Worm (Caenorhabditis elegans) whole organism, late embryonic: ENCODE measurements around the gene uncp-18.

Source experiments
- C08G9.2 ChIP-seq: sonication (generic microtip); optimal IDR thresholded peaks from 2 replicates; lab custom pipeline; 2016; ENCODE audit warnings: mild to moderate bottlenecking, missing genetic modification characterization, moderate library complexity, missing compliant biosample characterization
- C38D4.7 ChIP-seq: fragments of 200-800 bp; sonication (Bioruptor generic); optimal IDR thresholded peaks from 2 replicates; lab custom pipeline; 2018; ENCODE audit warnings: mild to moderate bottlenecking, missing genetic modification characterization, moderate library complexity, missing compliant biosample characterization
- F13H6.1 ChIP-seq: sonication (generic microtip); optimal IDR thresholded peaks from 2 replicates; lab custom pipeline; 2016; ENCODE audit warnings: missing genetic modification characterization, missing compliant biosample characterization
- T23F11.4 ChIP-seq: fragments of 200-800 bp; sonication (Bioruptor generic); optimal IDR thresholded peaks from 2 replicates; lab custom pipeline; 2018; ENCODE audit warnings: mild to moderate bottlenecking, missing genetic modification characterization, missing compliant biosample characterization
- Y22D7AL.16 ChIP-seq: sonication (generic microtip); optimal IDR thresholded peaks from 2 replicates; lab custom pipeline; 2016; ENCODE audit warnings: missing genetic modification characterization, missing compliant biosample characterization
- ahr-1 ChIP-seq: sonication (generic microtip); optimal IDR thresholded peaks from 2 replicates; lab custom pipeline; 2016; ENCODE audit warnings: missing genetic modification characterization, missing compliant biosample characterization
- ama-1 ChIP-seq: fragments of 150-350 bp; optimal IDR thresholded peaks from 2 replicates; lab custom pipeline; 2014
- ceh-14 ChIP-seq: sonication (generic microtip); optimal IDR thresholded peaks from 2 replicates; lab custom pipeline; 2016; ENCODE audit warnings: missing genotype, missing genetic modification characterization, missing compliant biosample characterization
- ceh-18 ChIP-seq: sonication (generic microtip); optimal IDR thresholded peaks from 2 replicates; lab custom pipeline; 2016; ENCODE audit warnings: missing genetic modification characterization, missing compliant biosample characterization
- ceh-19 ChIP-seq: fragments of 200-800 bp; sonication (Bioruptor generic); optimal IDR thresholded peaks from 2 replicates; lab custom pipeline; 2018; ENCODE audit warnings: mild to moderate bottlenecking, missing genetic modification characterization, missing compliant biosample characterization
- ceh-2 ChIP-seq: sonication (generic microtip); optimal IDR thresholded peaks from 2 replicates; lab custom pipeline; 2016; ENCODE audit warnings: missing genotype, missing genetic modification characterization, missing compliant biosample characterization
- ceh-24 ChIP-seq: sonication (generic microtip); optimal IDR thresholded peaks from 2 replicates; lab custom pipeline; 2016; ENCODE audit warnings: mild to moderate bottlenecking, missing genetic modification characterization, missing compliant biosample characterization
- ceh-30 ChIP-seq: fragments of 150-350 bp; optimal IDR thresholded peaks from 2 replicates; lab custom pipeline; 2014; ENCODE audit warnings: missing biosample characterization, missing genetic modification characterization
- ceh-31 ChIP-seq: sonication (generic microtip); optimal IDR thresholded peaks from 2 replicates; lab custom pipeline; 2016; ENCODE audit warnings: missing genetic modification characterization, missing compliant biosample characterization
- ceh-45 ChIP-seq: fragments of 200-800 bp; sonication (Bioruptor generic); IDR thresholded peaks from 2 replicates; pipeline ENCODE4 v1.3.6; 2022; ENCODE audit warnings: missing genetic modification reagents, missing genetic modification characterization, missing compliant biosample characterization
- ceh-48 ChIP-seq: sonication (generic microtip); optimal IDR thresholded peaks from 2 replicates; lab custom pipeline; 2016; ENCODE audit warnings: missing genetic modification characterization, inconsistent platforms, missing compliant biosample characterization
- ceh-6 ChIP-seq: fragments of 200-800 bp; sonication (Bioruptor generic); optimal IDR thresholded peaks from 2 replicates; lab custom pipeline; 2018; ENCODE audit warnings: mild to moderate bottlenecking, missing genetic modification characterization, missing compliant biosample characterization
- ceh-9 ChIP-seq: sonication (generic microtip); optimal IDR thresholded peaks from 2 replicates; lab custom pipeline; 2016; ENCODE audit warnings: mild to moderate bottlenecking, missing genetic modification characterization, inconsistent platforms, missing compliant biosample characterization
- che-1 ChIP-seq: sonication (generic microtip); optimal IDR thresholded peaks from 2 replicates; lab custom pipeline; 2016; ENCODE audit warnings: mild to moderate bottlenecking, missing genetic modification characterization, missing compliant biosample characterization
- dmd-4 ChIP-seq: sonication (generic microtip); optimal IDR thresholded peaks from 2 replicates; lab custom pipeline; 2016; ENCODE audit warnings: borderline replicate concordance, missing genetic modification characterization, missing compliant biosample characterization
- elt-2 ChIP-seq: sonication (generic microtip); optimal IDR thresholded peaks from 2 replicates; lab custom pipeline; 2016; ENCODE audit warnings: missing genetic modification reagents, missing genetic modification characterization, missing compliant biosample characterization
- elt-4 ChIP-seq: sonication (generic microtip); optimal IDR thresholded peaks from 2 replicates; lab custom pipeline; 2016; ENCODE audit warnings: missing genetic modification characterization, missing compliant biosample characterization
- ets-4 ChIP-seq: sonication (generic microtip); optimal IDR thresholded peaks from 2 replicates; lab custom pipeline; 2016; ENCODE audit warnings: missing genetic modification characterization, missing compliant biosample characterization
- eyg-1 ChIP-seq: sonication (generic microtip); optimal IDR thresholded peaks from 2 replicates; lab custom pipeline; 2016; ENCODE audit warnings: missing genotype, missing genetic modification characterization, missing compliant biosample characterization
- fax-1 ChIP-seq: sonication (generic microtip); optimal IDR thresholded peaks from 2 replicates; lab custom pipeline; 2016; ENCODE audit warnings: missing genotype, missing genetic modification characterization, missing compliant biosample characterization
- fkh-10 ChIP-seq: fragments of 150-350 bp; optimal IDR thresholded peaks from 2 replicates; lab custom pipeline; 2014; ENCODE audit warnings: missing biosample characterization, missing genetic modification reagents, missing genetic modification characterization
- fkh-6 ChIP-seq: sonication (generic microtip); optimal IDR thresholded peaks from 2 replicates; lab custom pipeline; 2016; ENCODE audit warnings: missing genetic modification characterization, missing compliant biosample characterization
- hlh-15 ChIP-seq: sonication (generic microtip); optimal IDR thresholded peaks from 2 replicates; lab custom pipeline; 2016; ENCODE audit warnings: missing genetic modification characterization, missing compliant biosample characterization
- hlh-30 ChIP-seq: sonication (generic microtip); optimal IDR thresholded peaks from 2 replicates; lab custom pipeline; 2017; ENCODE audit warnings: antibody characterized with exemption, missing genetic modification characterization, missing compliant biosample characterization; ENCODE audit not compliant: insufficient read depth
- hlh-6 ChIP-seq: sonication (generic microtip); optimal IDR thresholded peaks from 2 replicates; lab custom pipeline; 2016; ENCODE audit warnings: missing genotype, missing genetic modification characterization, missing compliant biosample characterization
- hlh-8 ChIP-seq: sonication (generic microtip); optimal IDR thresholded peaks from 2 replicates; lab custom pipeline; 2016; ENCODE audit warnings: missing genotype, missing genetic modification characterization, missing compliant biosample characterization
- lim-6 ChIP-seq: sonication (generic microtip); optimal IDR thresholded peaks from 2 replicates; lab custom pipeline; 2016; ENCODE audit warnings: missing genetic modification characterization, missing compliant biosample characterization
- madf-2 ChIP-seq: sonication (generic microtip); optimal IDR thresholded peaks from 2 replicates; lab custom pipeline; 2017; ENCODE audit warnings: missing genetic modification characterization, missing compliant biosample characterization
- nfya-1 ChIP-seq: sonication (generic microtip); optimal IDR thresholded peaks from 2 replicates; lab custom pipeline; 2017; ENCODE audit warnings: missing genetic modification characterization, mild to moderate bottlenecking, missing compliant biosample characterization, antibody characterized with exemption, moderate library complexity
- nhr-232 ChIP-seq: sonication (generic microtip); optimal IDR thresholded peaks from 2 replicates; lab custom pipeline; 2016; ENCODE audit warnings: missing genetic modification characterization, missing compliant biosample characterization
- npax-4 ChIP-seq: sonication (generic microtip); optimal IDR thresholded peaks from 2 replicates; lab custom pipeline; 2016; ENCODE audit warnings: missing genetic modification characterization, missing compliant biosample characterization
- odd-2 ChIP-seq: sonication (generic microtip); optimal IDR thresholded peaks from 2 replicates; lab custom pipeline; 2017; ENCODE audit warnings: antibody characterized with exemption, mild to moderate bottlenecking, missing genetic modification characterization, missing compliant biosample characterization
- pat-9 ChIP-seq: fragments of 200-800 bp; sonication (Bioruptor generic); optimal IDR thresholded peaks from 2 replicates; lab custom pipeline; 2018; ENCODE audit warnings: mild to moderate bottlenecking, missing genetic modification characterization, moderate library complexity, missing compliant biosample characterization
- pax-1 ChIP-seq: fragments of 150-350 bp; optimal IDR thresholded peaks from 2 replicates; lab custom pipeline; 2014; ENCODE audit warnings: missing biosample characterization, missing genetic modification characterization
- pha-2 ChIP-seq: sonication (generic microtip); optimal IDR thresholded peaks from 2 replicates; lab custom pipeline; 2017; ENCODE audit warnings: mild to moderate bottlenecking, missing genetic modification characterization, missing compliant biosample characterization
- pros-1 ChIP-seq: fragments of 150-350 bp; optimal IDR thresholded peaks from 2 replicates; lab custom pipeline; 2014; ENCODE audit warnings: missing biosample characterization, missing genetic modification reagents, missing genetic modification characterization
- ref-2 ChIP-seq: sonication (generic microtip); optimal IDR thresholded peaks from 2 replicates; lab custom pipeline; 2016; ENCODE audit warnings: missing genetic modification characterization, missing compliant biosample characterization
- rnt-1 ChIP-seq: sonication (generic microtip); optimal IDR thresholded peaks from 2 replicates; lab custom pipeline; 2016; ENCODE audit warnings: missing genetic modification characterization, missing compliant biosample characterization
- sdc-2 ChIP-seq: sonication (generic microtip); optimal IDR thresholded peaks from 2 replicates; lab custom pipeline; 2016; ENCODE audit warnings: missing genotype, missing genetic modification characterization, missing compliant biosample characterization
- sox-2 ChIP-seq: fragments of 200-800 bp; sonication (Bioruptor generic); IDR thresholded peaks from 2 replicates; pipeline ENCODE4 v1.3.6; 2022; ENCODE audit warnings: missing genetic modification reagents, missing genetic modification characterization, missing compliant biosample characterization
- sox-4 ChIP-seq: sonication (generic microtip); optimal IDR thresholded peaks from 2 replicates; lab custom pipeline; 2017; ENCODE audit warnings: mild to moderate bottlenecking, missing genetic modification characterization, inconsistent platforms, missing compliant biosample characterization
- syd-9 ChIP-seq: sonication (generic microtip); optimal IDR thresholded peaks from 2 replicates; lab custom pipeline; 2016; ENCODE audit warnings: mild to moderate bottlenecking, missing genetic modification characterization, moderate library complexity, missing compliant biosample characterization
- tbx-2 ChIP-seq: sonication (generic microtip); optimal IDR thresholded peaks from 2 replicates; lab custom pipeline; 2016; ENCODE audit warnings: missing genetic modification characterization, missing compliant biosample characterization
- tbx-7 ChIP-seq: sonication (generic microtip); optimal IDR thresholded peaks from 2 replicates; lab custom pipeline; 2016; ENCODE audit warnings: missing genotype, missing genetic modification characterization, missing compliant biosample characterization
- ttx-3 ChIP-seq: sonication (generic microtip); optimal IDR thresholded peaks from 2 replicates; lab custom pipeline; 2016; ENCODE audit warnings: missing genetic modification reagents, missing genetic modification characterization, missing compliant biosample characterization
- unc-3 ChIP-seq, 2 experiments: fragments of 200-800 bp in 1 of 2; sonication (Bioruptor generic) in 1 of 2; sonication (generic microtip) in 1 of 2; conservative IDR thresholded peaks in 1 of 2; optimal IDR thresholded peaks in 1 of 2; 2 replicates each; pipeline versions ENCODE4 v1.3.6 to Lab custom; 2016 to 2022; ENCODE audit warnings: missing compliant biosample characterization in 2 of 2, missing genetic modification characterization in 2 of 2, missing genetic modification reagents in 1 of 2
- unc-42 ChIP-seq: sonication (generic microtip); optimal IDR thresholded peaks from 2 replicates; lab custom pipeline; 2016; ENCODE audit warnings: missing genotype, missing genetic modification characterization, missing compliant biosample characterization
- ztf-16 ChIP-seq: sonication (generic microtip); optimal IDR thresholded peaks from 2 replicates; lab custom pipeline; 2017; ENCODE audit warnings: missing genetic modification characterization, missing compliant biosample characterization

uncp-18 gene

ce11 chrIV:410420-410891, 20.1 kb downstream of the uncp-18 start, which contains the start of gene T07A9.12:
Gene T07A9.12, plus strand, starts transcription at chrIV:410867.
- peak; percentile 34 for TF ChIP-seq dmd-4 (tag; lab: Kevin White, UChicago)
- peak; percentile 84 for TF ChIP-seq tbx-7 (tag; lab: Kevin White, UChicago)
- TF ChIP-seq nfya-1 (tag; lab: Kevin White, UChicago): peak; percentile 70
- peak; percentile 84 for TF ChIP-seq elt-2 (tag; lab: Kevin White, UChicago)
- TF ChIP-seq nhr-232 (tag; lab: Kevin White, UChicago): no peak
- TF ChIP-seq ahr-1 (tag; lab: Kevin White, UChicago): peak; percentile 54
- no peak for TF ChIP-seq npax-4 (tag; lab: Kevin White, UChicago)
- TF ChIP-seq pros-1 (tag; lab: Kevin White, UChicago): no peak
- TF ChIP-seq pha-2: peak; percentile 58
- peak; percentile 77 for TF ChIP-seq lim-6
- no peak for TF ChIP-seq pat-9
- no peak for TF ChIP-seq sox-2
- peak; percentile 90 for TF ChIP-seq ref-2
- no peak for TF ChIP-seq ceh-9 (tag; lab: Kevin White, UChicago)
- no peak for TF ChIP-seq fkh-10 (GFP tag; lab: Kevin White, UChicago)
- TF ChIP-seq sdc-2 (tag; lab: Kevin White, UChicago): no peak
- TF ChIP-seq unc-42: peak; percentile 59
- TF ChIP-seq ztf-16 (tag; lab: Kevin White, UChicago): peak; percentile 37
- peak; percentile 58 for TF ChIP-seq fkh-6 (tag; lab: Kevin White, UChicago)
- TF ChIP-seq hlh-6: peak; percentile 3
- peak; percentile 88 for TF ChIP-seq ceh-2 (tag; lab: Kevin White, UChicago)
- no peak for TF ChIP-seq unc-3 (GFP tag; conservative IDR thresholded peaks at IDR 0.05; lab: Robert Waterston, UW)
- peak; percentile 51 for TF ChIP-seq unc-3 (tag; optimal IDR thresholded peaks at IDR 0.05; lab: Kevin White, UChicago)
- peak; percentile 80 for TF ChIP-seq hlh-8 (tag; lab: Kevin White, UChicago)
- TF ChIP-seq madf-2 (tag; lab: Kevin White, UChicago): peak; percentile 57
- no peak for TF ChIP-seq ceh-48 (tag; lab: Kevin White, UChicago)
- no peak for TF ChIP-seq che-1
- TF ChIP-seq rnt-1 (tag; lab: Kevin White, UChicago): peak; percentile 80
- peak; percentile 62 for TF ChIP-seq hlh-15 (tag; lab: Kevin White, UChicago)
- no peak for TF ChIP-seq sox-4 (tag; lab: Kevin White, UChicago)
- TF ChIP-seq ama-1 (lab: Kevin White, UChicago): no peak
- peak; percentile 89 for TF ChIP-seq C08G9.2 (tag; lab: Kevin White, UChicago)
- no peak for TF ChIP-seq hlh-30 (tag; lab: Kevin White, UChicago)
- TF ChIP-seq ceh-30 (tag; lab: Kevin White, UChicago): no peak
- peak; percentile 26 for TF ChIP-seq ceh-19 (GFP tag; lab: Kevin White, UChicago)
- TF ChIP-seq syd-9 (tag; lab: Kevin White, UChicago): peak; percentile 32
- no peak for TF ChIP-seq odd-2 (tag; lab: Kevin White, UChicago)
- no peak for TF ChIP-seq Y22D7AL.16 (tag; lab: Kevin White, UChicago)
- peak; percentile 65 for TF ChIP-seq ceh-14
- TF ChIP-seq tbx-2 (tag; lab: Kevin White, UChicago): peak; percentile 91
- TF ChIP-seq ceh-6 (GFP tag; lab: Kevin White, UChicago): no peak
- peak; percentile 26 for TF ChIP-seq ttx-3 (tag; lab: Kevin White, UChicago)
- TF ChIP-seq pax-1 (tag; lab: Kevin White, UChicago): peak; percentile 56
- no peak for TF ChIP-seq C38D4.7 (GFP tag; lab: Kevin White, UChicago)
- TF ChIP-seq eyg-1 (tag; lab: Kevin White, UChicago): no peak
- peak; percentile 99 for TF ChIP-seq ceh-31 (tag; lab: Kevin White, UChicago)
- TF ChIP-seq ceh-45: no peak
- peak; percentile 70 for TF ChIP-seq ets-4
- no peak for TF ChIP-seq T23F11.4
- no peak for TF ChIP-seq ceh-24
- TF ChIP-seq F13H6.1 (tag; lab: Kevin White, UChicago): peak; percentile 87
- TF ChIP-seq elt-4 (tag; lab: Kevin White, UChicago): no peak
- peak; percentile 50 for TF ChIP-seq ceh-18 (tag; lab: Kevin White, UChicago)
- peak; percentile 82 for TF ChIP-seq fax-1 (tag; lab: Kevin White, UChicago)
